Fruit fly (Drosophila melanogaster) whole organism, wandering third instar larva: Measurements from ENCODE around the gene Aplip1.

Experiments used
- Abd-B ChIP-seq: fragments of >200 bp; optimal IDR thresholded peaks from 2 replicates; lab custom pipeline; 2017; ENCODE audit warnings: missing biosample characterization, missing genetic modification characterization
- CG32264 ChIP-seq: fragments of 200-800 bp; sonication (Bioruptor generic); optimal IDR thresholded peaks from 2 replicates; lab custom pipeline; 2016; ENCODE audit warnings: missing biosample characterization, missing genetic modification characterization
- CG9705 ChIP-seq: fragments of 200-800 bp; sonication (Bioruptor generic); optimal IDR thresholded peaks from 2 replicates; lab custom pipeline; 2018; ENCODE audit warnings: missing biosample characterization, mild to moderate bottlenecking, missing genetic modification characterization
- CrebA ChIP-seq: fragments of 200-800 bp; sonication (Bioruptor generic); optimal IDR thresholded peaks from 2 replicates; lab custom pipeline; 2016; ENCODE audit warnings: missing biosample characterization, mild to moderate bottlenecking, missing genetic modification characterization, borderline replicate concordance
- Dfd ChIP-seq: fragments of >200 bp; optimal IDR thresholded peaks from 2 replicates; lab custom pipeline; 2017; ENCODE audit warnings: missing biosample characterization, missing genetic modification characterization
- Dif ChIP-seq: fragments of 200-275, 200-300 bp; sonication (Bioruptor generic); optimal IDR thresholded peaks from 2 replicates; lab custom pipeline; 2018; ENCODE audit warnings: missing biosample characterization, missing genetic modification characterization; ENCODE audit not compliant: partially characterized antibody
- GATAd ChIP-seq: sonication (Bioruptor generic); optimal IDR thresholded peaks from 2 replicates; lab custom pipeline; 2016; ENCODE audit warnings: missing biosample characterization, missing genetic modification characterization
- HLH106 ChIP-seq: fragments of 200-800 bp; optimal IDR thresholded peaks from 3 replicates; lab custom pipeline; 2019; ENCODE audit warnings: missing biosample characterization, mild to moderate bottlenecking, missing genetic modification characterization, moderate library complexity
- Hnf4 ChIP-seq: fragments of 200-800 bp; sonication (Bioruptor generic); optimal IDR thresholded peaks from 2 replicates; lab custom pipeline; 2016; ENCODE audit warnings: missing biosample characterization, mild to moderate bottlenecking, missing genetic modification characterization
- Hr78 ChIP-seq: fragments of >200 bp; optimal IDR thresholded peaks from 2 replicates; lab custom pipeline; 2017; ENCODE audit warnings: missing biosample characterization, missing genetic modification characterization
- Jra ChIP-seq: sonication (Bioruptor generic); optimal IDR thresholded peaks from 2 replicates; lab custom pipeline; 2016; ENCODE audit warnings: missing biosample characterization, missing genetic modification characterization
- Mio ChIP-seq: sonication (Bioruptor generic); optimal IDR thresholded peaks from 2 replicates; lab custom pipeline; 2016; ENCODE audit warnings: missing biosample characterization, missing genetic modification characterization
- Myc ChIP-seq: fragments of >200 bp; optimal IDR thresholded peaks from 2 replicates; lab custom pipeline; 2017
- N ChIP-seq: fragments of >200 bp; optimal IDR thresholded peaks from 2 replicates; lab custom pipeline; 2018; ENCODE audit warnings: missing biosample characterization, missing external identifiers, missing genetic modification characterization
- Rel ChIP-seq, 2 experiments: fragments of 200-800 bp; sonication (Bioruptor generic) in 1 of 2; optimal IDR thresholded peaks; 2 replicates in 1 of 2; 3 replicates in 1 of 2; lab custom pipeline; 2016 to 2019; ENCODE audit warnings: mild to moderate bottlenecking in 2 of 2, missing biosample characterization in 2 of 2, missing genetic modification characterization in 2 of 2, moderate library complexity in 1 of 2
- Sp1 ChIP-seq: fragments of 200-800 bp; sonication (Bioruptor generic); optimal IDR thresholded peaks from 3 replicates; lab custom pipeline; 2019; ENCODE audit warnings: missing biosample characterization, mild to moderate bottlenecking, missing genetic modification characterization, moderate library complexity
- Vsx2 ChIP-seq: fragments of 200-300, 225-300 bp; sonication (Bioruptor generic); optimal IDR thresholded peaks from 2 replicates; lab custom pipeline; 2018; ENCODE audit warnings: missing biosample characterization, missing genetic modification characterization; ENCODE audit not compliant: partially characterized antibody
- br ChIP-seq: fragments of 200-800 bp; sonication (Bioruptor generic); optimal IDR thresholded peaks from 2 replicates; lab custom pipeline; 2016; ENCODE audit warnings: missing biosample characterization, missing genetic modification characterization
- brk ChIP-seq: fragments of 200-800 bp; sonication (Bioruptor generic); optimal IDR thresholded peaks from 2 replicates; lab custom pipeline; 2016; ENCODE audit warnings: missing biosample characterization, mild to moderate bottlenecking, missing genetic modification characterization
- dl ChIP-seq, 2 experiments: fragments of 175-275, 200-275 bp in 1 of 2; fragments of 200-275 bp in 1 of 2; sonication (Bioruptor generic); optimal IDR thresholded peaks; lab custom pipeline; 2018; ENCODE audit warnings: mild to moderate bottlenecking in 2 of 2, missing biosample characterization in 2 of 2, missing genetic modification characterization in 2 of 2, moderate library complexity in 2 of 2; ENCODE audit not compliant: partially characterized antibody in 2 of 2, insufficient read depth in 1 of 2
- dsf ChIP-seq: sonication (Bioruptor generic); optimal IDR thresholded peaks from 2 replicates; lab custom pipeline; 2016; ENCODE audit warnings: missing biosample characterization, missing genetic modification characterization, borderline replicate concordance
- foxo ChIP-seq, 2 experiments: fragments of 200-800 bp; sonication (Bioruptor generic); optimal IDR thresholded peaks; 2 replicates in 1 of 2; 3 replicates in 1 of 2; lab custom pipeline; 2016 to 2017; ENCODE audit warnings: missing biosample characterization in 2 of 2, missing genetic modification characterization in 2 of 2
- fru ChIP-seq: fragments of 200-800 bp; sonication (Bioruptor generic); optimal IDR thresholded peaks from 3 replicates; lab custom pipeline; 2016; ENCODE audit warnings: missing biosample characterization, mild to moderate bottlenecking, missing genetic modification characterization
- h ChIP-seq: fragments of 200-800 bp; sonication (Bioruptor generic); optimal IDR thresholded peaks from 3 replicates; lab custom pipeline; 2016; ENCODE audit warnings: missing biosample characterization, mild to moderate bottlenecking, missing genetic modification characterization
- jim ChIP-seq: fragments of 175-275, 200-325 bp; sonication (Bioruptor generic); optimal IDR thresholded peaks from 2 replicates; lab custom pipeline; 2016; ENCODE audit warnings: missing biosample characterization, mild to moderate bottlenecking, missing genetic modification characterization
- lola ChIP-seq: fragments of >200 bp; optimal IDR thresholded peaks from 2 replicates; lab custom pipeline; 2017; ENCODE audit warnings: missing biosample characterization, missing genetic modification characterization
- pan ChIP-seq: fragments of >200 bp; optimal IDR thresholded peaks from 2 replicates; lab custom pipeline; 2017
- rgr ChIP-seq: fragments of 200-800 bp; sonication (Bioruptor generic); optimal IDR thresholded peaks from 3 replicates; lab custom pipeline; 2016; ENCODE audit warnings: missing biosample characterization, mild to moderate bottlenecking, missing genetic modification characterization
- sage ChIP-seq: fragments of 200-800 bp; sonication (Bioruptor generic); optimal IDR thresholded peaks from 2 replicates; lab custom pipeline; 2016; ENCODE audit warnings: missing biosample characterization, mild to moderate bottlenecking, missing genetic modification characterization
- sv ChIP-seq: fragments of 200-800 bp; sonication (Bioruptor generic); optimal IDR thresholded peaks from 3 replicates; lab custom pipeline; 2016; ENCODE audit warnings: missing biosample characterization, missing genetic modification characterization
- usp ChIP-seq: fragments of >200 bp; optimal IDR thresholded peaks from 2 replicates; lab custom pipeline; 2017; ENCODE audit warnings: missing biosample characterization, missing genetic modification characterization
- woc ChIP-seq: sonication (Bioruptor generic); optimal IDR thresholded peaks from 2 replicates; lab custom pipeline; 2016; ENCODE audit warnings: missing biosample characterization, mild to moderate bottlenecking, missing genetic modification characterization

The Aplip1 gene

DNA sequence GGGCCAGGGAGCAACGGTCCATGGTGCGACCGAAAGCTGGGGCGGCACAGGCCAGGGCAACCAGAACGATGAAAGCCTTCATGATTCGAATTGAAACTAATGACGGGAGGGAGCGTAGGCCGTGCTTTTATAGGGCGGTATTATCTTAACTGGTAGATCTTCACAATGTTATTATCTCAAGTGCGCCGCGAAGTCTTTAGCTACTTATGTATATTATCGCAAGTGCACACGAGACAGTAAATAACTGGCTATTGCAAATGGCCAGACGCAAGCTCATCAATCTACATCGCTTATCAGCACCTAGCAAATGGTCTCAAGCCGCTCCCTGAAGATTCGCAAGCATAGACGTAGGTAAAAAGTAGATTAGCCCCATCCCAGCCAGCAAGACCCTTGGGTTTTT is 15.0 kb downstream of the Aplip1 start, which contains the start of gene LysD:
Gene LysD (minus strand): TSS at position 101 of the 400 bp plus-strand sequence.
- TF ChIP-seq woc (no peak), lola (no peak), HLH106 (tag; lab: Kevin White, UChicago) (no peak), Dif (GFP tag; lab: Kevin White, UChicago) (no peak), Rel (GFP tag; optimal IDR thresholded peaks at IDR 0.05; lab: Kevin White, UChicago) (no peak), Rel (tag; optimal IDR thresholded peaks at IDR 0.05; lab: Kevin White, UChicago) (no peak), br (GFP tag; lab: Kevin White, UChicago) (no peak), brk (no peak), CG32264 (GFP tag; lab: Kevin White, UChicago) (no peak), Mio (GFP tag; lab: Kevin White, UChicago) (no peak), sv (no peak), jim (GFP tag; lab: Kevin White, UChicago) (no peak), GATAd (no peak), sage (GFP tag; lab: Kevin White, UChicago) (no peak), Hr78 (GFP tag; lab: Kevin White, UChicago) (no peak), Dfd (no peak), CG9705 (GFP tag; lab: Kevin White, UChicago) (no peak), h (no peak), Jra (GFP tag; lab: Kevin White, UChicago) (no peak), Sp1 (GFP tag; lab: Kevin White, UChicago) (no peak), pan (lab: Kevin White, UChicago) (no peak)

DNA sequence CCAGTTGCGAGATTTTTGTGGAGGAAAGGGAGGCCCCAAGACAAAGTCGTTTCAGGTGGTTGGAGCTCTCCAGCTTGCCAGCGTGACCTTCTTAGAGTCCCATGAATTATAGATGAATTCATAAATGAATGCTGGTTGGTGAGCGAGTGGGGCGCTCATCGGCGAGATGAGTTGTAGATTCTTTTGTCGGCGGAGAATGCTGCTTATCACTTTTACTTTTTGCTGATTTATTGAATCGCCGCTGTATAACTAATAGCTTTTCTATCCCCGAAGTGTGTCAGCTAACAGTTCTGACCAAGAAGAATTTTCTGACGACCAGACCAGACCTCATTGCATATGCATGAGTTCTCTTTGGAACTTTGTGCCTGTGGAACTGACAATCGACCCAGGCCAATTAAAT is 16.0 kb downstream of the Aplip1 start:
- TF ChIP-seq brk (no peak), CG32264 (GFP tag; lab: Kevin White, UChicago) (no peak), sv (no peak), Jra (GFP tag; lab: Kevin White, UChicago) (no peak), lola (no peak), dsf (GFP tag; lab: Kevin White, UChicago) (no peak), N (no peak)

dm6 chr3L:1212571-1212970 is 16.5 kb downstream of the Aplip1 start, which contains the start of gene LysE:
Gene LysE (plus strand): TSS chr3L:1212827.
- no peak for TF ChIP-seq jim (GFP tag; lab: Kevin White, UChicago)
- TF ChIP-seq Abd-B (GFP tag; lab: Kevin White, UChicago): no peak
- TF ChIP-seq CG9705 (GFP tag; lab: Kevin White, UChicago): no peak
- no peak for TF ChIP-seq foxo (GFP tag; optimal IDR thresholded peaks at IDR 0.05; lab: Kevin White, UChicago)
- no peak for TF ChIP-seq sv
- no peak for TF ChIP-seq HLH106 (tag; lab: Kevin White, UChicago)
- TF ChIP-seq h: no peak
- no peak for TF ChIP-seq brk
- TF ChIP-seq Hnf4: no peak
- TF ChIP-seq CrebA: no peak
- no peak for TF ChIP-seq Myc
- no peak for TF ChIP-seq Dfd
- TF ChIP-seq pan (lab: Kevin White, UChicago): no peak
- no peak for TF ChIP-seq fru (GFP tag; lab: Kevin White, UChicago)
- TF ChIP-seq GATAd: no peak
- no peak for TF ChIP-seq Vsx2

DNA sequence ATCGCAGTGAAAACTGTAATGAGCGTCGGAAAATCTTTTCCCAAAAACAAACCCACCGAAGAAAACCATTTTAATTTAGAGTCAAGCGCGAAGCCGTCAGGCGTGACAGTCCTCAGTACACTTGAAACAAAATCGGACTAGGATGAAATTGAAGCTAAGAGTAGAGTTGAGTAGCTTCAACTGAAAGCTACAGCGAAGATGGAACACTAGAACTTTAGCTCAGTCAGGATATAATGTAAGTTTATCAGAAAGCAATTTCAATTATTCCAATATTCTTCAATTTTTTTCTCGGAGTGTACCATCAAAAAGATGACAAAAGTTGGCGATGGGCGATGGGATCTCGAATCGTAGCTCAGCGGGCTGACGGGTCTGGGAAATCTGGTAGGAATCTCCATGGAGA is 20.3 kb downstream of the Aplip1 start:
- TF ChIP-seq rgr (GFP tag; lab: Kevin White, UChicago) (no peak), lola (no peak), Sp1 (GFP tag; lab: Kevin White, UChicago) (no peak), Abd-B (GFP tag; lab: Kevin White, UChicago) (no peak), Myc (no peak), Mio (GFP tag; lab: Kevin White, UChicago) (no peak), Vsx2 (no peak), pan (lab: Kevin White, UChicago) (no peak), CG32264 (GFP tag; lab: Kevin White, UChicago) (no peak), Jra (GFP tag; lab: Kevin White, UChicago) (no peak), GATAd (no peak), dl (GFP tag; optimal IDR thresholded peaks at IDR 0.05; lab: Kevin White, UChicago; ENCODE audit: insufficient read depth in 1 of 2, partially characterized antibody in 2 of 2) (no peak), HLH106 (tag; lab: Kevin White, UChicago) (no peak), Dfd (no peak)

dm6 chr3L:1218596-1218995 is 22.5 kb downstream of the Aplip1 start, which contains the start of gene LysP:
Gene LysP (minus strand): TSS chr3L:1218696.
- TF ChIP-seq usp (GFP tag; lab: Kevin White, UChicago) (no peak), Vsx2 (no peak), Hnf4 (no peak), Abd-B (GFP tag; lab: Kevin White, UChicago) (no peak), Hr78 (GFP tag; lab: Kevin White, UChicago) (no peak), Dfd (no peak), Myc (no peak), Rel (GFP tag; optimal IDR thresholded peaks at IDR 0.05; lab: Kevin White, UChicago) (no peak), Rel (tag; optimal IDR thresholded peaks at IDR 0.05; lab: Kevin White, UChicago) (no peak), Jra (GFP tag; lab: Kevin White, UChicago) (no peak), rgr (GFP tag; lab: Kevin White, UChicago) (no peak), foxo (GFP tag; optimal IDR thresholded peaks at IDR 0.05; lab: Kevin White, UChicago) (peak in 1 of 2 experiments; percentile 3), h (peak; percentile 4), CG32264 (GFP tag; lab: Kevin White, UChicago) (no peak), jim (GFP tag; lab: Kevin White, UChicago) (no peak)
